Fruit fly (Drosophila melanogaster) whole organism, embryonic: ENCODE results near the gene Pdi.

ENCODE experiments used
- Bgb ChIP-seq: fragments of 200-800 bp; sonication (Bioruptor generic); IDR thresholded peaks from 2 replicates; pipeline ENCODE4 v1.3.6; 2022; ENCODE audit warnings: missing biosample characterization, missing genetic modification characterization; ENCODE audit not compliant: partially characterized antibody
- C15 ChIP-seq: fragments of 200-800 bp; sonication (Bioruptor generic); IDR thresholded peaks from 3 replicates; pipeline ENCODE4 v1.3.6; 2022; ENCODE audit warnings: missing biosample characterization, missing genetic modification characterization
- CG10147 ChIP-seq: fragments of 200-800 bp; sonication (Bioruptor generic); optimal IDR thresholded peaks from 2 replicates; lab custom pipeline; 2019; ENCODE audit warnings: missing biosample characterization, mild to moderate bottlenecking, missing genetic modification characterization, moderate library complexity
- CG12155 ChIP-seq: fragments of 200-800 bp; sonication (Bioruptor generic); optimal IDR thresholded peaks from 3 replicates; lab custom pipeline; 2016; ENCODE audit warnings: missing biosample characterization, missing genetic modification characterization
- CG12219 ChIP-seq: fragments of 200-800 bp; sonication (Bioruptor generic); optimal IDR thresholded peaks from 3 replicates; lab custom pipeline; 2018; ENCODE audit warnings: missing biosample characterization, mild to moderate bottlenecking, missing genetic modification characterization
- CG12659 ChIP-seq: fragments of 200-800 bp; sonication (Bioruptor generic); optimal IDR thresholded peaks from 3 replicates; lab custom pipeline; 2017; ENCODE audit warnings: mild to moderate bottlenecking, missing biosample characterization, missing genetic modification reagents, missing genetic modification characterization
- CG13123 ChIP-seq: fragments of 200-800 bp; sonication (Bioruptor generic); optimal IDR thresholded peaks from 2 replicates; lab custom pipeline; 2016; ENCODE audit warnings: missing biosample characterization, missing genetic modification characterization
- CG13287 ChIP-seq: fragments of 200-800 bp; sonication (Bioruptor generic); IDR thresholded peaks from 2 replicates; pipeline ENCODE4 v1.3.6; 2022; ENCODE audit warnings: missing biosample characterization, missing genetic modification characterization; ENCODE audit not compliant: partially characterized antibody
- CG13424 ChIP-seq: fragments of 200-800 bp; sonication (Bioruptor generic); optimal IDR thresholded peaks from 2 replicates; lab custom pipeline; 2019; ENCODE audit warnings: missing biosample characterization, mild to moderate bottlenecking, missing genetic modification characterization, moderate library complexity
- CG13775 ChIP-seq: fragments of 200-800 bp; sonication (Bioruptor generic); optimal IDR thresholded peaks from 3 replicates; lab custom pipeline; 2017; ENCODE audit warnings: missing biosample characterization, mild to moderate bottlenecking, missing genetic modification characterization
- CG15514 ChIP-seq: fragments of 200-800 bp; sonication (Bioruptor generic); optimal IDR thresholded peaks from 3 replicates; lab custom pipeline; 2017; ENCODE audit warnings: missing biosample characterization, missing genetic modification characterization, mild to moderate bottlenecking, moderate library complexity, missing genetic modification reagents
- CG15696 ChIP-seq: fragments of 200-800 bp; sonication (Bioruptor generic); optimal IDR thresholded peaks from 2 replicates; lab custom pipeline; 2019; ENCODE audit warnings: missing biosample characterization, mild to moderate bottlenecking, missing genetic modification characterization, moderate library complexity
- CG1603 ChIP-seq: fragments of 200-800 bp; sonication (Bioruptor generic); optimal IDR thresholded peaks from 2 replicates; lab custom pipeline; 2019; ENCODE audit warnings: missing biosample characterization, mild to moderate bottlenecking, missing genetic modification characterization, moderate library complexity
- CG17568 ChIP-seq: fragments of 200-800 bp; sonication (Bioruptor generic); optimal IDR thresholded peaks from 2 replicates; lab custom pipeline; 2018; ENCODE audit warnings: missing biosample characterization, mild to moderate bottlenecking, missing genetic modification characterization, moderate library complexity
- CG2875 ChIP-seq: fragments of 200-800 bp; sonication (Bioruptor generic); optimal IDR thresholded peaks from 2 replicates; lab custom pipeline; 2017; ENCODE audit warnings: missing biosample characterization, mild to moderate bottlenecking, missing genetic modification characterization, missing genetic modification reagents
- CG31441 ChIP-seq: fragments of 200-800 bp; sonication (Bioruptor generic); IDR thresholded peaks from 2 replicates; pipeline ENCODE4 v1.3.6; 2022; ENCODE audit warnings: missing biosample characterization, missing genetic modification characterization
- CG34376 ChIP-seq: fragments of 200-800 bp; sonication (Bioruptor generic); optimal IDR thresholded peaks from 2 replicates; lab custom pipeline; 2018; ENCODE audit warnings: missing biosample characterization, mild to moderate bottlenecking, missing genetic modification characterization
- CG3995 ChIP-seq: fragments of 200-800 bp; sonication (Bioruptor generic); optimal IDR thresholded peaks from 3 replicates; lab custom pipeline; 2016; ENCODE audit warnings: missing biosample characterization, missing genetic modification characterization
- CG4328 ChIP-seq: fragments of 200-800 bp; sonication (Bioruptor generic); optimal IDR thresholded peaks from 3 replicates; lab custom pipeline; 2017; ENCODE audit warnings: missing biosample characterization, missing genetic modification reagents, missing genetic modification characterization
- CG43689 ChIP-seq: fragments of 200-800 bp; sonication (Bioruptor generic); IDR thresholded peaks from 2 replicates; pipeline ENCODE4 v1.3.6; 2022; ENCODE audit warnings: missing biosample characterization, missing genetic modification characterization
- CG7786 ChIP-seq: fragments of 200-800 bp; sonication (Bioruptor generic); optimal IDR thresholded peaks from 2 replicates; lab custom pipeline; 2016; ENCODE audit warnings: missing biosample characterization, missing genetic modification characterization
- CG7928 ChIP-seq: fragments of 200-800 bp; sonication (Bioruptor generic); optimal IDR thresholded peaks from 2 replicates; lab custom pipeline; 2017; ENCODE audit warnings: missing biosample characterization, mild to moderate bottlenecking, missing genetic modification characterization
- CG8290 ChIP-seq, 3 experiments: fragments of 200-800 bp; sonication (Bioruptor generic); optimal IDR thresholded peaks; 2 replicates each; lab custom pipeline; 2016 to 2019; ENCODE audit warnings: missing biosample characterization in 3 of 3, missing genetic modification characterization in 3 of 3, mild to moderate bottlenecking in 2 of 3, moderate library complexity in 1 of 3
- Dbx ChIP-seq: fragments of 200-800 bp; sonication (Bioruptor generic); IDR thresholded peaks from 3 replicates; pipeline ENCODE4 v1.3.6; 2022; ENCODE audit warnings: missing biosample characterization, missing genetic modification characterization
- Dip3 ChIP-seq: fragments of 200-800 bp; sonication (Bioruptor generic); optimal IDR thresholded peaks from 3 replicates; lab custom pipeline; 2016; ENCODE audit warnings: missing biosample characterization, missing genetic modification characterization
- Doc3 ChIP-seq: fragments of 200-800 bp; sonication (Bioruptor generic); IDR thresholded peaks from 3 replicates; pipeline ENCODE4 v1.3.6; 2022; ENCODE audit warnings: missing biosample characterization, missing genetic modification characterization; ENCODE audit not compliant: partially characterized antibody
- HLH3B ChIP-seq: fragments of 200-800 bp; sonication (Bioruptor generic); IDR thresholded peaks from 2 replicates; pipeline ENCODE4 v1.3.6; 2022; ENCODE audit warnings: missing biosample characterization, missing genetic modification characterization
- Hey ChIP-seq: fragments of 200-800 bp; sonication (Bioruptor generic); optimal IDR thresholded peaks from 3 replicates; lab custom pipeline; 2018; ENCODE audit warnings: missing biosample characterization, mild to moderate bottlenecking, missing genetic modification characterization
- Hr3 ChIP-seq: fragments of 200-800 bp; sonication (Bioruptor generic); optimal IDR thresholded peaks from 3 replicates; lab custom pipeline; 2016; ENCODE audit warnings: missing biosample characterization, missing genetic modification characterization
- Hr51 ChIP-seq, 2 experiments: fragments of 200-800 bp; sonication (Bioruptor generic); optimal IDR thresholded peaks; 2 replicates in 1 of 2; 3 replicates in 1 of 2; lab custom pipeline; 2016 to 2018; ENCODE audit warnings: missing biosample characterization in 2 of 2, missing genetic modification characterization in 2 of 2, mild to moderate bottlenecking in 1 of 2, moderate library complexity in 1 of 2
- Side ChIP-seq: fragments of 200-800 bp; sonication (Bioruptor generic); optimal IDR thresholded peaks from 2 replicates; lab custom pipeline; 2016; ENCODE audit warnings: missing biosample characterization, missing genetic modification characterization
- bbx ChIP-seq: fragments of 200-800 bp; sonication (Bioruptor generic); IDR thresholded peaks from 2 replicates; pipeline ENCODE4 v1.3.6; 2022; ENCODE audit warnings: missing biosample characterization, missing genetic modification characterization; ENCODE audit not compliant: partially characterized antibody
- cato ChIP-seq: fragments of 200-800 bp; sonication (Bioruptor generic); optimal IDR thresholded peaks from 2 replicates; lab custom pipeline; 2016; ENCODE audit warnings: missing biosample characterization, missing genetic modification characterization, borderline replicate concordance
- croc ChIP-seq: fragments of 200-800 bp; sonication (Bioruptor generic); conservative IDR thresholded peaks from 3 replicates; pipeline ENCODE4 v1.3.6; 2022; ENCODE audit warnings: missing biosample characterization, missing genetic modification characterization
- crol ChIP-seq: fragments of 200-800 bp; sonication (Bioruptor generic); IDR thresholded peaks from 2 replicates; pipeline ENCODE4 v1.3.6; 2022; ENCODE audit warnings: missing biosample characterization, missing genetic modification characterization
- cwo ChIP-seq: fragments of 200-800 bp; sonication (Bioruptor generic); optimal IDR thresholded peaks from 3 replicates; lab custom pipeline; 2017; ENCODE audit warnings: missing biosample characterization, missing genetic modification characterization, mild to moderate bottlenecking, moderate library complexity, missing genetic modification reagents
- dysf ChIP-seq: fragments of 200-800 bp; sonication (Bioruptor generic); IDR thresholded peaks from 3 replicates; pipeline ENCODE4 v1.3.6; 2022; ENCODE audit warnings: missing biosample characterization, missing genetic modification characterization
- gsb ChIP-seq: fragments of 200-800 bp; sonication (Bioruptor generic); IDR thresholded peaks from 2 replicates; pipeline ENCODE4 v1.3.6; 2022; ENCODE audit warnings: missing biosample characterization, missing genetic modification characterization
- mld ChIP-seq: fragments of 200-800 bp; sonication (Bioruptor generic); IDR thresholded peaks from 3 replicates; pipeline ENCODE4 v1.3.6; 2022; ENCODE audit warnings: missing biosample characterization, missing genetic modification characterization; ENCODE audit not compliant: partially characterized antibody
- p53 ChIP-seq: fragments of 200-800 bp; sonication (Bioruptor generic); optimal IDR thresholded peaks from 2 replicates; lab custom pipeline; 2016; ENCODE audit warnings: missing biosample characterization, missing genetic modification characterization
- psq ChIP-seq: fragments of 200-800 bp; sonication (Bioruptor generic); optimal IDR thresholded peaks from 2 replicates; lab custom pipeline; 2017; ENCODE audit warnings: missing biosample characterization, missing genetic modification characterization
- ranshi ChIP-seq: fragments of 200-800 bp; sonication (Bioruptor generic); IDR thresholded peaks from 2 replicates; pipeline ENCODE4 v1.3.6; 2022; ENCODE audit warnings: missing biosample characterization, missing genetic modification characterization
- tin ChIP-seq: fragments of 200-800 bp; sonication (Bioruptor generic); optimal IDR thresholded peaks from 3 replicates; lab custom pipeline; 2016; ENCODE audit warnings: missing biosample characterization, missing genetic modification characterization
- vnd ChIP-seq: fragments of 200-800 bp; sonication (Bioruptor generic); IDR thresholded peaks from 3 replicates; pipeline ENCODE4 v1.3.6; 2022; ENCODE audit warnings: missing biosample characterization, missing genetic modification characterization; ENCODE audit not compliant: partially characterized antibody
- zen2 ChIP-seq: fragments of 200-800 bp; sonication (Bioruptor generic); IDR thresholded peaks from 3 replicates; pipeline ENCODE4 v1.3.6; 2022; ENCODE audit warnings: missing biosample characterization, missing genetic modification characterization; ENCODE audit not compliant: partially characterized antibody
- zf30C ChIP-seq: fragments of 200-800 bp; sonication (Bioruptor generic); optimal IDR thresholded peaks from 3 replicates; lab custom pipeline; 2018; ENCODE audit warnings: missing biosample characterization, mild to moderate bottlenecking, missing genetic modification characterization

Gene Pdi

dm6 chr3L:15142004-15142890 lies at the start of gene Pdi (continued):
- TF ChIP-seq CG13775 (GFP tag; lab: Kevin White, UChicago) (peak; percentile 28), psq (GFP tag; lab: Kevin White, UChicago) (no peak), CG7928 (GFP tag; lab: Kevin White, UChicago) (peak; percentile 26), CG1603 (tag; lab: Kevin White, UChicago) (peak; percentile 80), vnd (GFP tag; lab: Robert Waterston, UW) (peak; percentile 49; the same call in 2 of the 3 replicates), cato (no peak), CG17568 (GFP tag; lab: Kevin White, UChicago) (peak; percentile 26), CG13424 (tag; lab: Kevin White, UChicago) (peak; percentile 18), CG43689 (GFP tag; lab: Robert Waterston, UW) (no peak), bbx (GFP tag; lab: Robert Waterston, UW) (peak; percentile 83), zen2 (GFP tag; lab: Robert Waterston, UW) (no peak), Hr51 (GFP tag; optimal IDR thresholded peaks at IDR 0.05; lab: Kevin White, UChicago) (no peak), mld (GFP tag; lab: Robert Waterston, UW) (peak; percentile 46; the same call in 1 of the 3 replicates), CG12219 (GFP tag; lab: Kevin White, UChicago) (no peak), Doc3 (GFP tag; lab: Robert Waterston, UW) (peak; percentile 57), ranshi (GFP tag; lab: Robert Waterston, UW) (0 out of 2 replicates have a peak, but pooled peaks have one; percentile 45), crol (GFP tag; lab: Robert Waterston, UW) (0 out of 2 replicates have a peak, but pooled peaks have one; percentile 5), Dbx (0 out of 3 replicates have a peak, but pooled peaks have one; percentile 33), CG4328 (GFP tag; lab: Kevin White, UChicago) (no peak), Hr3 (peak; percentile 9), CG10147 (GFP tag; lab: Kevin White, UChicago) (no peak), Dip3 (GFP tag; lab: Kevin White, UChicago) (no peak), CG13287 (peak; percentile 88), Side (GFP tag; lab: Kevin White, UChicago) (peak; percentile 49), CG3995 (GFP tag; lab: Kevin White, UChicago) (peak; percentile 24), zf30C (GFP tag; lab: Kevin White, UChicago) (no peak), CG12659 (GFP tag; lab: Kevin White, UChicago) (peak; percentile 81), Bgb (GFP tag; lab: Robert Waterston, UW) (peak; percentile 76), CG12155 (GFP tag; lab: Kevin White, UChicago) (peak; percentile 17), CG34376 (GFP tag; lab: Kevin White, UChicago) (peak; percentile 19), HLH3B (GFP tag; lab: Robert Waterston, UW) (peak; percentile 33; the same call in 1 of the 2 replicates), tin (GFP tag; lab: Kevin White, UChicago) (peak; percentile 3), CG15514 (GFP tag; lab: Kevin White, UChicago) (peak; percentile 58), CG13123 (no peak), CG15696 (tag; lab: Kevin White, UChicago) (peak; percentile 43), p53 (GFP tag; lab: Kevin White, UChicago) (no peak), croc (GFP tag; lab: Robert Waterston, UW) (no peak), CG31441 (GFP tag; lab: Robert Waterston, UW) (0 out of 2 replicates have a peak, but pooled peaks have one; percentile 25), gsb (no peak), CG8290 (GFP tag; optimal IDR thresholded peaks at IDR 0.05; lab: Kevin White, UChicago) (no peak), CG8290 (tag; optimal IDR thresholded peaks at IDR 0.05; lab: Kevin White, UChicago) (peak; percentile 14 to 50), dysf (GFP tag; lab: Robert Waterston, UW) (no peak), Hey (tag; lab: Kevin White, UChicago) (no peak), cwo (GFP tag; lab: Kevin White, UChicago) (peak; percentile 2), C15 (GFP tag; lab: Robert Waterston, UW) (no peak), CG2875 (GFP tag; lab: Kevin White, UChicago) (peak; percentile 11), CG7786 (GFP tag; lab: Kevin White, UChicago) (no peak)
